Fruit fly (Drosophila melanogaster) whole organism, wandering third instar larva: Measurements from ENCODE around the gene Or65a.

Experiments used
- CG9705 ChIP-seq: fragments of 200-800 bp; sonication (Bioruptor generic); optimal IDR thresholded peaks from 2 replicates; lab custom pipeline; 2018; ENCODE audit warnings: missing biosample characterization, mild to moderate bottlenecking, missing genetic modification characterization
- CrebA ChIP-seq: fragments of 200-800 bp; sonication (Bioruptor generic); optimal IDR thresholded peaks from 2 replicates; lab custom pipeline; 2016; ENCODE audit warnings: missing biosample characterization, mild to moderate bottlenecking, missing genetic modification characterization, borderline replicate concordance
- Sp1 ChIP-seq: fragments of 200-800 bp; sonication (Bioruptor generic); optimal IDR thresholded peaks from 3 replicates; lab custom pipeline; 2019; ENCODE audit warnings: missing biosample characterization, mild to moderate bottlenecking, missing genetic modification characterization, moderate library complexity
- br ChIP-seq: fragments of 200-800 bp; sonication (Bioruptor generic); optimal IDR thresholded peaks from 2 replicates; lab custom pipeline; 2016; ENCODE audit warnings: missing biosample characterization, missing genetic modification characterization
- h ChIP-seq: fragments of 200-800 bp; sonication (Bioruptor generic); optimal IDR thresholded peaks from 3 replicates; lab custom pipeline; 2016; ENCODE audit warnings: missing biosample characterization, mild to moderate bottlenecking, missing genetic modification characterization
- psq ChIP-seq: fragments of 200-800 bp; sonication (Bioruptor generic); optimal IDR thresholded peaks from 3 replicates; lab custom pipeline; 2017; ENCODE audit warnings: missing biosample characterization, mild to moderate bottlenecking, missing genetic modification characterization, moderate library complexity
- rgr ChIP-seq: fragments of 200-800 bp; sonication (Bioruptor generic); optimal IDR thresholded peaks from 3 replicates; lab custom pipeline; 2016; ENCODE audit warnings: missing biosample characterization, mild to moderate bottlenecking, missing genetic modification characterization

dm6 chr3L:6274929-6275328 lies 45.5 kb upstream of the Or65a start:
- TF ChIP-seq rgr (no peak), h (no peak), psq (GFP tag; lab: Kevin White, UChicago) (no peak), CrebA (GFP tag; lab: Kevin White, UChicago) (no peak), br (no peak), Sp1 (GFP tag; lab: Kevin White, UChicago) (no peak), CG9705 (GFP tag; lab: Kevin White, UChicago) (no peak)
